Worm (Caenorhabditis elegans) whole organism, L4 larva: ENCODE results near the gene ZK938.11.

Experiments
- T26A8.4 ChIP-seq: fragments of 200-800 bp; sonication (Bioruptor generic); IDR thresholded peaks from 2 replicates; pipeline ENCODE4 v1.3.6; 2022; ENCODE audit warnings: missing genetic modification characterization, missing compliant biosample characterization
- ceh-32 ChIP-seq: sonication (generic microtip); optimal IDR thresholded peaks from 2 replicates; lab custom pipeline; 2016; ENCODE audit warnings: mild to moderate bottlenecking, missing genetic modification characterization, missing compliant biosample characterization; ENCODE audit not compliant: poor library complexity
- dmd-6 ChIP-seq: fragments of 200-800 bp; sonication (Bioruptor generic); IDR thresholded peaks from 2 replicates; pipeline ENCODE4 v1.3.6; 2022; ENCODE audit warnings: missing genetic modification reagents, missing genetic modification characterization, missing compliant biosample characterization
- nhr-76 ChIP-seq: fragments of 150-350 bp; optimal IDR thresholded peaks from 2 replicates; lab custom pipeline; 2014; ENCODE audit warnings: missing biosample characterization, missing genetic modification characterization
- skn-1 ChIP-seq: fragments of 150-350 bp; optimal IDR thresholded peaks from 2 replicates; lab custom pipeline; 2014; ENCODE audit warnings: missing biosample characterization, missing genetic modification characterization

ZK938.11 gene

DNA sequence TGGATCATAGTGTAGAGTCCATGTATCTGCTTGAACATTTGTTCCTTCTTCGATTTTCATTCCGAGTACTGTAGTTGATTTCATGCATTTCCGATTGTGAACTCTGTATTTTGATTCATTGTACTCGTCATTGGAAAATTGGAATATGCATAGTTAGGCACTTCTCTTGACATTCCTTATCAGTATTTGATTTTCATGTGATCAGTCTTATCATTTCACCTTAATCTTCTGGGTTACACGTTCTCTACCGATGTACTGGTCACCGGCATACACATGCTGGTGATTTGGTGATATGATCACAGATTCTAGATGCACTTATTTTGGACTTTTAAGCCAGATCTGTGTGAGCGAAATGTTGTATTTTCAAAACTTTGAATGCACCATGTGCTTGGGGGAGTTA, 49.0 kb downstream of the ZK938.11 start (continued):
- peak; percentile 96 for TF ChIP-seq dmd-6
- TF ChIP-seq T26A8.4 (GFP tag; lab: Robert Waterston, UW): no peak
- no peak for TF ChIP-seq nhr-76 (tag; lab: Kevin White, UChicago)
- TF ChIP-seq ceh-32 (tag; lab: Kevin White, UChicago): no peak
- TF ChIP-seq skn-1 (tag; lab: Kevin White, UChicago): no peak
